Worm (Caenorhabditis elegans): ENCODE data around the gene clec-66.

ce11 chrII:12908779-12909178 lies 4.6 kb downstream of the clec-66 start, which contains the start of gene ddn-2:
- TF ChIP-seq pha-4 (tag; optimal IDR thresholded peaks at IDR 0.05) (no peak), ceh-2 (tag; optimal IDR thresholded peaks at IDR 0.05) (no peak), ref-2 (tag; optimal IDR thresholded peaks at IDR 0.05) (no peak), lin-11 (tag; optimal IDR thresholded peaks at IDR 0.05) (no peak)
